Fruit fly (Drosophila melanogaster) whole organism, embryonic: ENCODE results near the gene JIL-1.

Experiments used
- Aef1 ChIP-seq: fragments of 200-800 bp; sonication (Bioruptor generic); IDR thresholded peaks from 3 replicates; pipeline ENCODE4 v1.3.6; 2022; ENCODE audit warnings: missing biosample characterization, missing genetic modification characterization
- Antp ChIP-seq: fragments of 200-800 bp; sonication (Bioruptor generic); optimal IDR thresholded peaks from 3 replicates; lab custom pipeline; 2016; ENCODE audit warnings: missing biosample characterization, missing genetic modification characterization
- Bgb ChIP-seq: fragments of 200-800 bp; sonication (Bioruptor generic); IDR thresholded peaks from 2 replicates; pipeline ENCODE4 v1.3.6; 2022; ENCODE audit warnings: missing biosample characterization, missing genetic modification characterization; ENCODE audit not compliant: partially characterized antibody
- CG11696 ChIP-seq: fragments of 200-800 bp; sonication (Bioruptor generic); IDR thresholded peaks from 2 replicates; pipeline ENCODE4 v1.3.6; 2022; ENCODE audit warnings: missing biosample characterization, missing genetic modification characterization
- CG12071 ChIP-seq: fragments of 200-800 bp; sonication (Bioruptor generic); optimal IDR thresholded peaks from 3 replicates; lab custom pipeline; 2018; ENCODE audit warnings: missing biosample characterization, mild to moderate bottlenecking, missing genetic modification characterization
- CG12155 ChIP-seq: fragments of 200-800 bp; sonication (Bioruptor generic); optimal IDR thresholded peaks from 3 replicates; lab custom pipeline; 2016; ENCODE audit warnings: missing biosample characterization, missing genetic modification characterization
- CG12236 ChIP-seq: fragments of 200-800 bp; sonication (Bioruptor generic); optimal IDR thresholded peaks from 2 replicates; lab custom pipeline; 2016; ENCODE audit warnings: missing biosample characterization, missing genetic modification characterization
- CG14441 ChIP-seq: fragments of 200-800 bp; sonication (Bioruptor generic); IDR thresholded peaks from 2 replicates; pipeline ENCODE4 v1.3.6; 2022; ENCODE audit warnings: missing biosample characterization, missing genetic modification characterization
- CG15514 ChIP-seq: fragments of 200-800 bp; sonication (Bioruptor generic); optimal IDR thresholded peaks from 3 replicates; lab custom pipeline; 2017; ENCODE audit warnings: missing biosample characterization, missing genetic modification characterization, mild to moderate bottlenecking, moderate library complexity, missing genetic modification reagents
- CG1603 ChIP-seq: fragments of 200-800 bp; sonication (Bioruptor generic); optimal IDR thresholded peaks from 2 replicates; lab custom pipeline; 2019; ENCODE audit warnings: missing biosample characterization, mild to moderate bottlenecking, missing genetic modification characterization, moderate library complexity
- CG16815 ChIP-seq: fragments of 200-800 bp; sonication (Bioruptor generic); optimal IDR thresholded peaks from 3 replicates; lab custom pipeline; 2017; ENCODE audit warnings: missing biosample characterization, mild to moderate bottlenecking, missing genetic modification characterization
- CG17361 ChIP-seq: fragments of 200-800 bp; sonication (Bioruptor generic); IDR thresholded peaks from 3 replicates; pipeline ENCODE4 v1.3.6; 2022; ENCODE audit warnings: missing biosample characterization, missing genetic modification characterization
- CG17385 ChIP-seq: fragments of 200-800 bp; sonication (Bioruptor generic); optimal IDR thresholded peaks from 3 replicates; lab custom pipeline; 2018; ENCODE audit warnings: missing biosample characterization, mild to moderate bottlenecking, missing genetic modification characterization
- CG18599 ChIP-seq: fragments of 200-800 bp; sonication (Bioruptor generic); optimal IDR thresholded peaks from 3 replicates; lab custom pipeline; 2017; ENCODE audit warnings: missing biosample characterization, missing genetic modification characterization, mild to moderate bottlenecking, moderate library complexity, missing genetic modification reagents
- CG30431 ChIP-seq: fragments of 200-800 bp; sonication (Bioruptor generic); optimal IDR thresholded peaks from 2 replicates; lab custom pipeline; 2017; ENCODE audit warnings: missing biosample characterization, missing genetic modification characterization
- CG33213 ChIP-seq: fragments of 200-800 bp; sonication (Bioruptor generic); optimal IDR thresholded peaks from 3 replicates; lab custom pipeline; 2016; ENCODE audit warnings: missing biosample characterization, missing genetic modification characterization
- CG43689 ChIP-seq: fragments of 200-800 bp; sonication (Bioruptor generic); IDR thresholded peaks from 2 replicates; pipeline ENCODE4 v1.3.6; 2022; ENCODE audit warnings: missing biosample characterization, missing genetic modification characterization
- CG5245 ChIP-seq: fragments of 200-800 bp; sonication (Bioruptor generic); optimal IDR thresholded peaks from 3 replicates; lab custom pipeline; 2016; ENCODE audit warnings: missing biosample characterization, missing genetic modification characterization
- CG6175 ChIP-seq: fragments of 200-800 bp; sonication (Bioruptor generic); IDR thresholded peaks from 3 replicates; pipeline ENCODE4 v1.3.6; 2022; ENCODE audit warnings: missing biosample characterization, missing genetic modification characterization
- CG6683 ChIP-seq: fragments of 200-800 bp; sonication (Bioruptor generic); optimal IDR thresholded peaks from 2 replicates; lab custom pipeline; 2017; ENCODE audit warnings: missing biosample characterization, mild to moderate bottlenecking, missing genetic modification characterization, missing genetic modification reagents
- CG6689 ChIP-seq: fragments of 200-800 bp; sonication (Bioruptor generic); IDR thresholded peaks from 2 replicates; pipeline ENCODE4 v1.3.6; 2022; ENCODE audit warnings: missing biosample characterization, missing genetic modification characterization
- CG7357 ChIP-seq: fragments of 200-800 bp; sonication (Bioruptor generic); IDR thresholded peaks from 3 replicates; pipeline ENCODE4 v1.3.6; 2022; ENCODE audit warnings: missing biosample characterization, missing genetic modification characterization
- CG7745 ChIP-seq: fragments of 200-800 bp; sonication (Bioruptor generic); optimal IDR thresholded peaks from 2 replicates; lab custom pipeline; 2018; ENCODE audit warnings: missing biosample characterization, mild to moderate bottlenecking, missing genetic modification characterization, moderate library complexity
- CG8359 ChIP-seq: fragments of 200-800 bp; sonication (Bioruptor generic); optimal IDR thresholded peaks from 2 replicates; lab custom pipeline; 2017; ENCODE audit warnings: missing biosample characterization, mild to moderate bottlenecking, missing genetic modification characterization, borderline replicate concordance
- CG9817 ChIP-seq: fragments of 200-800 bp; sonication (Bioruptor generic); optimal IDR thresholded peaks from 2 replicates; lab custom pipeline; 2018; ENCODE audit warnings: missing biosample characterization, mild to moderate bottlenecking, missing genetic modification characterization, moderate library complexity
- Chrac-16 ChIP-seq: fragments of 200-800 bp; sonication (Bioruptor generic); optimal IDR thresholded peaks from 3 replicates; lab custom pipeline; 2016; ENCODE audit warnings: missing biosample characterization, missing genetic modification characterization
- Dad ChIP-seq: fragments of 200-800 bp; sonication (Bioruptor generic); optimal IDR thresholded peaks from 3 replicates; lab custom pipeline; 2016; ENCODE audit warnings: missing biosample characterization, missing genetic modification characterization
- Dbx ChIP-seq: fragments of 200-800 bp; sonication (Bioruptor generic); IDR thresholded peaks from 3 replicates; pipeline ENCODE4 v1.3.6; 2022; ENCODE audit warnings: missing biosample characterization, missing genetic modification characterization
- Fer2 ChIP-seq: fragments of 200-800 bp; sonication (Bioruptor generic); optimal IDR thresholded peaks from 2 replicates; lab custom pipeline; 2018; ENCODE audit warnings: missing biosample characterization, mild to moderate bottlenecking, missing genetic modification characterization, moderate library complexity
- Fer3 ChIP-seq: fragments of 200-800 bp; sonication (Bioruptor generic); optimal IDR thresholded peaks from 2 replicates; lab custom pipeline; 2018; ENCODE audit warnings: missing biosample characterization, mild to moderate bottlenecking, missing genetic modification characterization, moderate library complexity
- HHEX ChIP-seq: fragments of 200-800 bp; sonication (Bioruptor generic); optimal IDR thresholded peaks from 3 replicates; lab custom pipeline; 2017; ENCODE audit warnings: missing biosample characterization, mild to moderate bottlenecking, missing genetic modification characterization, missing genetic modification reagents
- Hey ChIP-seq: fragments of 200-800 bp; sonication (Bioruptor generic); optimal IDR thresholded peaks from 3 replicates; lab custom pipeline; 2018; ENCODE audit warnings: missing biosample characterization, mild to moderate bottlenecking, missing genetic modification characterization
- Kr ChIP-seq: fragments of 200-800 bp; sonication (Bioruptor generic); optimal IDR thresholded peaks from 2 replicates; lab custom pipeline; 2017; ENCODE audit warnings: missing biosample characterization, mild to moderate bottlenecking, missing genetic modification characterization
- Myb ChIP-seq: fragments of 200-800 bp; sonication (Bioruptor generic); optimal IDR thresholded peaks from 2 replicates; lab custom pipeline; 2016; ENCODE audit warnings: missing biosample characterization, missing genetic modification characterization
- Nf-YC ChIP-seq: fragments of 200-800 bp; optimal IDR thresholded peaks from 3 replicates; lab custom pipeline; 2019; ENCODE audit warnings: missing biosample characterization, mild to moderate bottlenecking, missing genetic modification characterization, moderate library complexity
- NfI ChIP-seq: fragments of 200-800 bp; sonication (Bioruptor generic); optimal IDR thresholded peaks from 3 replicates; lab custom pipeline; 2018; ENCODE audit warnings: missing biosample characterization, mild to moderate bottlenecking, missing genetic modification characterization, moderate library complexity
- Poxn ChIP-seq: fragments of 200-800 bp; sonication (Bioruptor generic); IDR thresholded peaks from 2 replicates; pipeline ENCODE4 v1.3.6; 2022; ENCODE audit warnings: missing biosample characterization, missing genetic modification characterization
- Sry-β ChIP-seq: fragments of 200-800 bp; sonication (Bioruptor generic); optimal IDR thresholded peaks from 2 replicates; lab custom pipeline; 2018; ENCODE audit warnings: missing biosample characterization, mild to moderate bottlenecking, missing genetic modification characterization, moderate library complexity
- Taf1 ChIP-seq: fragments of 200-800 bp; sonication (Bioruptor generic); IDR thresholded peaks from 2 replicates; pipeline ENCODE4 v1.3.6; 2022; ENCODE audit warnings: missing biosample characterization, missing genetic modification characterization
- chinmo ChIP-seq: fragments of 200-800 bp; sonication (Bioruptor generic); IDR thresholded peaks from 4 replicates; pipeline ENCODE4 v1.3.6; 2022; ENCODE audit warnings: missing biosample characterization, missing genetic modification characterization; ENCODE audit not compliant: partially characterized antibody
- fd102C ChIP-seq: fragments of 200-800 bp; sonication (Bioruptor generic); optimal IDR thresholded peaks from 2 replicates; lab custom pipeline; 2018; ENCODE audit warnings: missing biosample characterization, mild to moderate bottlenecking, missing genetic modification characterization, moderate library complexity
- grn ChIP-seq: fragments of 200-800 bp; sonication (Bioruptor generic); optimal IDR thresholded peaks from 3 replicates; lab custom pipeline; 2017; ENCODE audit warnings: missing biosample characterization, missing genetic modification characterization
- gro ChIP-seq: fragments of 200-800 bp; sonication (Bioruptor generic); optimal IDR thresholded peaks from 2 replicates; lab custom pipeline; 2016; ENCODE audit warnings: missing biosample characterization, missing genetic modification characterization
- gt ChIP-seq: fragments of 200-800 bp; sonication (Bioruptor generic); IDR thresholded peaks from 2 replicates; pipeline ENCODE4 v1.3.6; 2022; ENCODE audit warnings: missing biosample characterization, missing genetic modification characterization
- kni ChIP-seq: fragments of 200-800 bp; sonication (Bioruptor generic); optimal IDR thresholded peaks from 3 replicates; lab custom pipeline; 2017; ENCODE audit warnings: mild to moderate bottlenecking, missing biosample characterization, missing genetic modification reagents, missing genetic modification characterization
- maf-S ChIP-seq: fragments of 200-800 bp; sonication (Bioruptor generic); optimal IDR thresholded peaks from 2 replicates; lab custom pipeline; 2016; ENCODE audit warnings: missing biosample characterization, missing genetic modification characterization
- sc ChIP-seq, 3 experiments: fragments of >200 bp in 2 of 3; fragments of 200-800 bp in 1 of 3; sonication (Bioruptor generic) in 1 of 3; optimal IDR thresholded peaks; 2 replicates in 2 of 3; 3 replicates in 1 of 3; lab custom pipeline; 2017; ENCODE audit warnings: mild to moderate bottlenecking in 1 of 3, missing biosample characterization in 1 of 3, missing genetic modification characterization in 1 of 3, missing genetic modification reagents in 1 of 3
- sens-2 ChIP-seq: fragments of 200-800 bp; sonication (Bioruptor generic); IDR thresholded peaks from 2 replicates; pipeline ENCODE4 v1.3.6; 2022; ENCODE audit warnings: missing biosample characterization, missing genetic modification characterization
- tin ChIP-seq: fragments of 200-800 bp; sonication (Bioruptor generic); optimal IDR thresholded peaks from 3 replicates; lab custom pipeline; 2016; ENCODE audit warnings: missing biosample characterization, missing genetic modification characterization

The JIL-1 gene

dm6 chr3L:11091943-11092609, 917 bp downstream of the JIL-1 start (continued):
- TF ChIP-seq Fer3 (tag; lab: Kevin White, UChicago) (peak; percentile 24), Fer2 (tag; lab: Kevin White, UChicago) (no peak), CG9817 (tag; lab: Kevin White, UChicago) (peak; percentile 10), tin (GFP tag; lab: Kevin White, UChicago) (peak; percentile 62), CG1603 (peak; percentile 32), CG7745 (tag; lab: Kevin White, UChicago) (no peak), CG12071 (GFP tag; lab: Kevin White, UChicago) (no peak), Kr (GFP tag; lab: Kevin White, UChicago) (no peak), CG30431 (GFP tag; lab: Kevin White, UChicago) (no peak), CG12155 (GFP tag; lab: Kevin White, UChicago) (peak; percentile 57), maf-S (peak; percentile 64), NfI (peak; percentile 62), HHEX (GFP tag; lab: Kevin White, UChicago) (peak; percentile 69), CG5245 (GFP tag; lab: Kevin White, UChicago) (peak; percentile 29), Bgb (GFP tag; lab: Robert Waterston, UW) (no peak), Aef1 (no peak; the same call in 2 of the 3 replicates), sc (optimal IDR thresholded peaks at IDR 0.05; lab: Kevin White, UChicago) (no peak), sc (GFP tag; optimal IDR thresholded peaks at IDR 0.05; lab: Kevin White, UChicago) (no peak), CG8359 (GFP tag; lab: Kevin White, UChicago) (no peak), kni (GFP tag; lab: Kevin White, UChicago) (peak; percentile 79), CG6683 (no peak), CG33213 (GFP tag; lab: Kevin White, UChicago) (peak; percentile 63), Myb (GFP tag; lab: Kevin White, UChicago) (peak; percentile 64), CG6175 (GFP tag; lab: Robert Waterston, UW) (no peak), CG43689 (GFP tag; lab: Robert Waterston, UW) (no peak), CG16815 (GFP tag; lab: Kevin White, UChicago) (peak; percentile 37), Sry-β (GFP tag; lab: Kevin White, UChicago) (no peak), Dbx (GFP tag; lab: Robert Waterston, UW) (0 out of 3 replicates have a peak, but pooled peaks have one; percentile 53), gt (GFP tag; lab: Robert Waterston, UW) (no peak), CG17361 (no peak), CG17385 (GFP tag; lab: Kevin White, UChicago) (peak; percentile 55), sens-2 (no peak), CG11696 (GFP tag; lab: Robert Waterston, UW) (no peak), Hey (tag; lab: Kevin White, UChicago) (no peak), Antp (GFP tag; lab: Kevin White, UChicago) (peak; percentile 63), Chrac-16 (GFP tag; lab: Kevin White, UChicago) (peak; percentile 30), chinmo (GFP tag; lab: Robert Waterston, UW) (peak; percentile 94), CG7357 (GFP tag; lab: Robert Waterston, UW) (no peak), CG18599 (GFP tag; lab: Kevin White, UChicago) (peak; percentile 47), gro (peak; percentile 47), Nf-YC (tag; lab: Kevin White, UChicago) (peak; percentile 10), Taf1 (GFP tag; lab: Robert Waterston, UW) (0 out of 2 replicates have a peak, but pooled peaks have one; percentile 21), fd102C (GFP tag; lab: Kevin White, UChicago) (no peak), CG15514 (GFP tag; lab: Kevin White, UChicago) (peak; percentile 62), CG6689 (no peak), CG14441 (peak; percentile 7; the same call in 1 of the 2 replicates), Dad (peak; percentile 58), CG12236 (GFP tag; lab: Kevin White, UChicago) (peak; percentile 4), Poxn (GFP tag; lab: Robert Waterston, UW) (no peak), grn (GFP tag; lab: Kevin White, UChicago) (no peak)
